Fruit fly (Drosophila melanogaster) whole organism, embryonic: ENCODE results near the gene trv.

ENCODE experiments used
- Atf3 ChIP-seq: fragments of 200-800 bp; sonication (Bioruptor generic); optimal IDR thresholded peaks from 3 replicates; lab custom pipeline; 2016; ENCODE audit warnings: missing biosample characterization, missing genetic modification characterization
- Atf6 ChIP-seq: fragments of 200-800 bp; sonication (Bioruptor generic); IDR thresholded peaks from 2 replicates; pipeline ENCODE4 v1.3.6; 2022; ENCODE audit warnings: missing biosample characterization, missing genetic modification characterization
- Bgb ChIP-seq: fragments of 200-800 bp; sonication (Bioruptor generic); IDR thresholded peaks from 2 replicates; pipeline ENCODE4 v1.3.6; 2022; ENCODE audit warnings: missing biosample characterization, missing genetic modification characterization; ENCODE audit not compliant: partially characterized antibody
- C15 ChIP-seq: fragments of 200-800 bp; sonication (Bioruptor generic); IDR thresholded peaks from 3 replicates; pipeline ENCODE4 v1.3.6; 2022; ENCODE audit warnings: missing biosample characterization, missing genetic modification characterization
- CG10209 ChIP-seq: fragments of 200-800 bp; sonication (Bioruptor generic); optimal IDR thresholded peaks from 3 replicates; lab custom pipeline; 2017; ENCODE audit warnings: missing biosample characterization, mild to moderate bottlenecking, missing genetic modification characterization, missing genetic modification reagents
- CG11085 ChIP-seq: fragments of 200-800 bp; sonication (Bioruptor generic); IDR thresholded peaks from 2 replicates; pipeline ENCODE4 v1.3.6; 2022; ENCODE audit warnings: missing biosample characterization, missing genetic modification characterization
- CG1233 ChIP-seq: fragments of 200-800 bp; sonication (Bioruptor generic); optimal IDR thresholded peaks from 4 replicates; lab custom pipeline; 2018; ENCODE audit warnings: missing biosample characterization, mild to moderate bottlenecking, missing genetic modification characterization
- CG13894 ChIP-seq: fragments of 200-800 bp; sonication (Bioruptor generic); optimal IDR thresholded peaks from 3 replicates; lab custom pipeline; 2018; ENCODE audit warnings: missing biosample characterization, mild to moderate bottlenecking, missing genetic modification characterization, moderate library complexity
- CG15601 ChIP-seq: fragments of 200-800 bp; sonication (Bioruptor generic); optimal IDR thresholded peaks from 3 replicates; lab custom pipeline; 2019; ENCODE audit warnings: missing biosample characterization, mild to moderate bottlenecking, missing genetic modification characterization, moderate library complexity
- CG1832 ChIP-seq: fragments of 200-800 bp; sonication (Bioruptor generic); optimal IDR thresholded peaks from 2 replicates; lab custom pipeline; 2017; ENCODE audit warnings: missing biosample characterization, mild to moderate bottlenecking, missing genetic modification characterization, inconsistent platforms
- CG2120 ChIP-seq: fragments of 200-800 bp; sonication (Bioruptor generic); optimal IDR thresholded peaks from 3 replicates; lab custom pipeline; 2016; ENCODE audit warnings: missing biosample characterization, missing genetic modification characterization
- CG2202 ChIP-seq: fragments of 200-800 bp; sonication (Bioruptor generic); optimal IDR thresholded peaks from 2 replicates; lab custom pipeline; 2018; ENCODE audit warnings: missing biosample characterization, mild to moderate bottlenecking, missing genetic modification characterization
- CG2678 ChIP-seq: fragments of 200-800 bp; sonication (Bioruptor generic); optimal IDR thresholded peaks from 3 replicates; lab custom pipeline; 2019; ENCODE audit warnings: missing biosample characterization, mild to moderate bottlenecking, missing genetic modification characterization, moderate library complexity
- CG3163 ChIP-seq: fragments of 200-800 bp; sonication (Bioruptor generic); optimal IDR thresholded peaks from 3 replicates; lab custom pipeline; 2016; ENCODE audit warnings: missing biosample characterization, missing genetic modification characterization
- CG32772 ChIP-seq: fragments of 200-800 bp; sonication (Bioruptor generic); IDR thresholded peaks from 2 replicates; pipeline ENCODE4 v1.3.6; 2022; ENCODE audit warnings: missing biosample characterization, missing genetic modification characterization
- CG4328 ChIP-seq: fragments of 200-800 bp; sonication (Bioruptor generic); optimal IDR thresholded peaks from 3 replicates; lab custom pipeline; 2017; ENCODE audit warnings: missing biosample characterization, missing genetic modification reagents, missing genetic modification characterization
- CG7786 ChIP-seq: fragments of 200-800 bp; sonication (Bioruptor generic); optimal IDR thresholded peaks from 2 replicates; lab custom pipeline; 2016; ENCODE audit warnings: missing biosample characterization, missing genetic modification characterization
- CG8290 ChIP-seq, 3 experiments: fragments of 200-800 bp; sonication (Bioruptor generic); optimal IDR thresholded peaks; 2 replicates each; lab custom pipeline; 2016 to 2019; ENCODE audit warnings: missing biosample characterization in 3 of 3, missing genetic modification characterization in 3 of 3, mild to moderate bottlenecking in 2 of 3, moderate library complexity in 1 of 3
- CG8478 ChIP-seq: fragments of >200 bp; optimal IDR thresholded peaks from 2 replicates; lab custom pipeline; 2018
- CG9727 ChIP-seq: fragments of 200-800 bp; sonication (Bioruptor generic); optimal IDR thresholded peaks from 3 replicates; lab custom pipeline; 2017; ENCODE audit warnings: missing biosample characterization, mild to moderate bottlenecking, missing genetic modification characterization
- CG9797 ChIP-seq: fragments of 200-800 bp; sonication (Bioruptor generic); optimal IDR thresholded peaks from 3 replicates; lab custom pipeline; 2018; ENCODE audit warnings: missing biosample characterization, mild to moderate bottlenecking, missing genetic modification characterization
- CG9817 ChIP-seq: fragments of 200-800 bp; sonication (Bioruptor generic); optimal IDR thresholded peaks from 2 replicates; lab custom pipeline; 2018; ENCODE audit warnings: missing biosample characterization, mild to moderate bottlenecking, missing genetic modification characterization, moderate library complexity
- CHES-1-like ChIP-seq: fragments of 200-800 bp; sonication (Bioruptor generic); optimal IDR thresholded peaks from 2 replicates; lab custom pipeline; 2016; ENCODE audit warnings: missing biosample characterization, missing genetic modification characterization
- Chrac-16 ChIP-seq: fragments of 200-800 bp; sonication (Bioruptor generic); optimal IDR thresholded peaks from 3 replicates; lab custom pipeline; 2016; ENCODE audit warnings: missing biosample characterization, missing genetic modification characterization
- Dip3 ChIP-seq: fragments of 200-800 bp; sonication (Bioruptor generic); optimal IDR thresholded peaks from 3 replicates; lab custom pipeline; 2016; ENCODE audit warnings: missing biosample characterization, missing genetic modification characterization
- Ets65A ChIP-seq: fragments of 200-800 bp; sonication (Bioruptor generic); peaks from one replicate; lab custom pipeline; 2016; ENCODE audit warnings: missing biosample characterization, missing genetic modification characterization
- Hr78 ChIP-seq, 2 experiments: fragments of 200-800 bp in 1 of 2; fragments of >200 bp in 1 of 2; sonication (Bioruptor generic) in 1 of 2; optimal IDR thresholded peaks; 2 replicates each; lab custom pipeline; 2017 to 2019; ENCODE audit warnings: missing biosample characterization in 2 of 2, missing genetic modification characterization in 2 of 2, mild to moderate bottlenecking in 1 of 2, moderate library complexity in 1 of 2
- NC2α ChIP-seq: fragments of 200-800 bp; sonication (Bioruptor generic); optimal IDR thresholded peaks from 2 replicates; lab custom pipeline; 2016; ENCODE audit warnings: missing biosample characterization, missing genetic modification characterization
- Nf-YC ChIP-seq: fragments of 200-800 bp; optimal IDR thresholded peaks from 3 replicates; lab custom pipeline; 2019; ENCODE audit warnings: missing biosample characterization, mild to moderate bottlenecking, missing genetic modification characterization, moderate library complexity
- Oli ChIP-seq: fragments of 200-800 bp; sonication (Bioruptor generic); optimal IDR thresholded peaks from 2 replicates; lab custom pipeline; 2018; ENCODE audit warnings: missing biosample characterization, mild to moderate bottlenecking, missing genetic modification characterization, moderate library complexity
- Optix ChIP-seq: fragments of 200-800 bp; sonication (Bioruptor generic); IDR thresholded peaks from 3 replicates; pipeline ENCODE4 v1.3.6; 2022; ENCODE audit warnings: missing biosample characterization, missing genetic modification characterization
- Rfx ChIP-seq: fragments of 200-800 bp; sonication (Bioruptor generic); IDR thresholded peaks from 2 replicates; pipeline ENCODE4 v1.3.6; 2022; ENCODE audit warnings: missing biosample characterization, missing genetic modification characterization
- Scr ChIP-seq: fragments of 200-800 bp; sonication (Bioruptor generic); IDR thresholded peaks from 2 replicates; pipeline ENCODE4 v1.3.6; 2022; ENCODE audit warnings: missing biosample characterization, missing genetic modification characterization; ENCODE audit not compliant: partially characterized antibody
- bbx ChIP-seq: fragments of 200-800 bp; sonication (Bioruptor generic); IDR thresholded peaks from 2 replicates; pipeline ENCODE4 v1.3.6; 2022; ENCODE audit warnings: missing biosample characterization, missing genetic modification characterization; ENCODE audit not compliant: partially characterized antibody
- bcd ChIP-seq: fragments of 200-800 bp; sonication (Bioruptor generic); optimal IDR thresholded peaks from 2 replicates; lab custom pipeline; 2017; ENCODE audit warnings: missing biosample characterization, mild to moderate bottlenecking, missing genetic modification characterization
- chinmo ChIP-seq: fragments of 200-800 bp; sonication (Bioruptor generic); IDR thresholded peaks from 4 replicates; pipeline ENCODE4 v1.3.6; 2022; ENCODE audit warnings: missing biosample characterization, missing genetic modification characterization; ENCODE audit not compliant: partially characterized antibody
- ci ChIP-seq: fragments of 200-800 bp; sonication (Bioruptor generic); IDR thresholded peaks from 3 replicates; pipeline ENCODE4 v1.3.6; 2022; ENCODE audit warnings: missing biosample characterization, missing genetic modification characterization
- fd3F ChIP-seq: fragments of 200-800 bp; sonication (Bioruptor generic); optimal IDR thresholded peaks from 2 replicates; lab custom pipeline; 2018; ENCODE audit warnings: missing biosample characterization, mild to moderate bottlenecking, missing genetic modification characterization, moderate library complexity
- grau ChIP-seq: fragments of 200-800 bp; optimal IDR thresholded peaks from 3 replicates; lab custom pipeline; 2019; ENCODE audit warnings: missing biosample characterization, mild to moderate bottlenecking, missing genetic modification characterization, moderate library complexity
- kah ChIP-seq: fragments of 200-800 bp; sonication (Bioruptor generic); optimal IDR thresholded peaks from 2 replicates; lab custom pipeline; 2018; ENCODE audit warnings: missing biosample characterization, mild to moderate bottlenecking, missing genetic modification characterization
- phol ChIP-seq: fragments of 200-800 bp; sonication (Bioruptor generic); optimal IDR thresholded peaks from 3 replicates; lab custom pipeline; 2018; ENCODE audit warnings: missing biosample characterization, mild to moderate bottlenecking, missing genetic modification characterization, moderate library complexity
- prd ChIP-seq, 3 experiments: fragments of >200 bp in 2 of 3; fragments of 200-800 bp in 1 of 3; sonication (Bioruptor generic) in 1 of 3; optimal IDR thresholded peaks in 2 of 3; IDR thresholded peaks in 1 of 3; 2 replicates in 2 of 3; 3 replicates in 1 of 3; pipeline versions ENCODE4 v1.3.6 to Lab custom; 2017 to 2022; ENCODE audit warnings: missing biosample characterization in 1 of 3, missing genetic modification characterization in 1 of 3
- row ChIP-seq: fragments of 200-800 bp; sonication (Bioruptor generic); IDR thresholded peaks from 3 replicates; pipeline ENCODE4 v1.3.6; 2022; ENCODE audit warnings: missing biosample characterization, missing genetic modification characterization
- sd ChIP-seq: fragments of 200-800 bp; sonication (Bioruptor generic); optimal IDR thresholded peaks from 3 replicates; lab custom pipeline; 2018; ENCODE audit warnings: missing biosample characterization, mild to moderate bottlenecking, missing genetic modification characterization, moderate library complexity
- seq ChIP-seq: fragments of 200-800 bp; sonication (Bioruptor generic); IDR thresholded peaks from 2 replicates; pipeline ENCODE4 v1.3.6; 2022; ENCODE audit warnings: missing biosample characterization, missing genetic modification characterization
- sob ChIP-seq: fragments of 200-800 bp; sonication (Bioruptor generic); IDR thresholded peaks from 2 replicates; pipeline ENCODE4 v1.3.6; 2022; ENCODE audit warnings: missing biosample characterization, missing genetic modification characterization
- tgo ChIP-seq: fragments of 200-800 bp; sonication (Bioruptor generic); IDR thresholded peaks from 3 replicates; pipeline ENCODE4 v1.3.6; 2022; ENCODE audit warnings: missing biosample characterization, missing genetic modification characterization
- yki ChIP-seq: fragments of >200 bp; optimal IDR thresholded peaks from 3 replicates; lab custom pipeline; 2018

The trv gene

DNA sequence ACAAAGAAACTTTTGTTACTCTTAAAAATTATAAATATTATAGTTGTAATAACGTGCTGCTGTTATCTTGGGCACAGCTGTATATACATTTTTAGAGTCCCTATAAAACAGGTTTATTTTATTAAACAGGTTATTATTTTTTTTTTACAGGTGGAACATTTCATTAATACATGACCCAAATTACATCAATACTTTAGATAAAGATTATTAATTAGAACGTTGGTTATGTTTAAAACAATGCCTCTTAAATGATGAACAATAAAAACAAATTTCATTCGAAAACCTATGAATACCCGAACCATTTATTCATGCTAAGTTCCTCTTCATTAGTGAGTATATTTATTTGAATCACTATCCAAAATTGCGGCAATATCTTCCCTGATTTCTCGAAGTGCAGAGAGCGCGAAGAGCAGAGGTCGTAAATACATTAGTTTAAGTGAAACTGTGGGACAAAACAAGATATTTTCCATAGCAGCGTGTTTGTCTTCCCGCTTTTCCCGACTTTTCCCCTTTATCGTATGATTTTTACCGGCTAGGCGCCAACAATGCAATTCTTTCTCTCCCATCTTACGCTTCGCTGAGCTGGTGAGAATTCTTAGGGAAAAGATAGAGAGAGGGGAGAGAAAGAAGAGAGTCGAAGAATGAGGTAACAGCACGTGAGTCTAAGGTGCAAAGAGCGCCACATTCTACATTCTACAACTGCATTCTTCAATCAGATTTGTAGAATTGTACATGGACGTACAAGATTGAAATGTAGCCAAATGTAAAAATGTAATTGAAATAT lies 37.6 kb upstream of the trv start (continued):
- TF ChIP-seq CG15601 (tag; lab: Kevin White, UChicago) (peak; percentile 99), Bgb (GFP tag; lab: Robert Waterston, UW) (peak; percentile 34; the same call in 1 of the 2 replicates), sd (peak; percentile 49), Scr (GFP tag; lab: Robert Waterston, UW) (no peak; the same call in 1 of the 2 replicates), seq (GFP tag; lab: Robert Waterston, UW) (peak; percentile 39; the same call in 1 of the 2 replicates), row (peak; percentile 76), CG4328 (GFP tag; lab: Kevin White, UChicago) (no peak), CG7786 (GFP tag; lab: Kevin White, UChicago) (peak; percentile 58), CG9727 (GFP tag; lab: Kevin White, UChicago) (peak; percentile 53), CG3163 (GFP tag; lab: Kevin White, UChicago) (peak; percentile 23), grau (peak; percentile 41), phol (tag; lab: Kevin White, UChicago) (peak; percentile 31), prd (optimal IDR thresholded peaks at IDR 0.05; lab: Kevin White, UChicago) (no peak), prd (GFP tag; IDR thresholded peaks at IDR 0.05; lab: Robert Waterston, UW) (peak; percentile 53; the same call in 2 of the 3 replicates), C15 (no peak), bbx (no peak), Nf-YC (tag; lab: Kevin White, UChicago) (no peak), Atf3 (GFP tag; lab: Kevin White, UChicago) (no peak), CG2678 (tag; lab: Kevin White, UChicago) (peak; percentile 58), CG11085 (peak; percentile 55), CHES-1-like (GFP tag; lab: Kevin White, UChicago) (peak; percentile 35), CG8290 (GFP tag; optimal IDR thresholded peaks at IDR 0.05; lab: Kevin White, UChicago) (no peak), CG8290 (tag; optimal IDR thresholded peaks at IDR 0.05; lab: Kevin White, UChicago) (peak in 1 of 2 experiments; percentile 51), CG9817 (peak; percentile 13), CG2202 (tag; lab: Kevin White, UChicago) (no peak), tgo (GFP tag; lab: Robert Waterston, UW) (peak; percentile 62), Optix (GFP tag; lab: Robert Waterston, UW) (no peak), bcd (GFP tag; lab: Kevin White, UChicago) (peak; percentile 44), CG32772 (GFP tag; lab: Robert Waterston, UW) (peak; percentile 39; the same call in 1 of the 2 replicates), Rfx (GFP tag; lab: Robert Waterston, UW) (peak; percentile 60), Hr78 (GFP tag; optimal IDR thresholded peaks at IDR 0.05; lab: Kevin White, UChicago) (peak in 1 of 2 experiments; percentile 27), CG13894 (no peak), chinmo (GFP tag; lab: Robert Waterston, UW) (0 out of 4 replicates have a peak, but pooled peaks have one; percentile 72), Atf6 (GFP tag; lab: Robert Waterston, UW) (0 out of 2 replicates have a peak, but pooled peaks have one; percentile 12), CG1832 (GFP tag; lab: Kevin White, UChicago) (no peak), ci (GFP tag; lab: Robert Waterston, UW) (peak; percentile 67; the same call in 2 of the 3 replicates), yki (peak; percentile 44), sob (GFP tag; lab: Robert Waterston, UW) (peak; percentile 18; the same call in 1 of the 2 replicates), kah (GFP tag; lab: Kevin White, UChicago) (no peak), CG8478 (lab: Kevin White, UChicago) (no peak), Oli (tag; lab: Kevin White, UChicago) (peak; percentile 27), CG2120 (GFP tag; lab: Kevin White, UChicago) (peak; percentile 46), Ets65A (GFP tag; lab: Kevin White, UChicago) (peak; percentile 82), Dip3 (peak; percentile 20), NC2α (GFP tag; lab: Kevin White, UChicago) (no peak), fd3F (GFP tag; lab: Kevin White, UChicago) (peak; percentile 19), CG9797 (GFP tag; lab: Kevin White, UChicago) (no peak), Chrac-16 (peak; percentile 12), CG1233 (GFP tag; lab: Kevin White, UChicago) (peak; percentile 25), CG10209 (GFP tag; lab: Kevin White, UChicago) (peak; percentile 3)
